Fruit fly (Drosophila melanogaster): Measurements from ENCODE around the gene skd.

Gene skd

dm6 chr3L:20950136-20950499, 77.1 kb downstream of the skd start (continued):
- TF ChIP-seq Dref (GFP tag; IDR thresholded peaks at IDR 0.05) (no peak), D (optimal IDR thresholded peaks at IDR 0.05) (no peak), D (GFP tag; optimal IDR thresholded peaks at IDR 0.05) (peak; percentile 81), C15 (GFP tag; IDR thresholded peaks at IDR 0.05) (no peak), CG11247 (GFP tag; IDR thresholded peaks at IDR 0.05) (no peak), zfh1 (GFP tag; IDR thresholded peaks at IDR 0.05) (peak; percentile 66), Dad (GFP tag; optimal IDR thresholded peaks at IDR 0.05) (no peak), slou (GFP tag; optimal IDR thresholded peaks at IDR 0.05) (no peak), CG7786 (GFP tag; optimal IDR thresholded peaks at IDR 0.05) (no peak), otp (GFP tag; IDR thresholded peaks at IDR 0.05) (no peak), CG3838 (GFP tag; optimal IDR thresholded peaks at IDR 0.05) (no peak), z (GFP tag; IDR thresholded peaks at IDR 0.05) (no peak), ara (GFP tag; IDR thresholded peaks at IDR 0.05) (no peak), Doc3 (GFP tag; IDR thresholded peaks at IDR 0.05; ENCODE audit: partially characterized antibody) (no peak), stwl (tag; optimal IDR thresholded peaks at IDR 0.05) (no peak), trh (GFP tag; optimal IDR thresholded peaks at IDR 0.05) (no peak), Ada2b (GFP tag; IDR thresholded peaks at IDR 0.05) (no peak; the same call in 1 of the 2 replicates), bsh (GFP tag; optimal IDR thresholded peaks at IDR 0.05) (peak; percentile 88 to 91), Nf-YA (GFP tag; IDR thresholded peaks at IDR 0.05) (no peak), CG18599 (GFP tag; optimal IDR thresholded peaks at IDR 0.05) (peak; percentile 27), GATAe (GFP tag; conservative IDR thresholded peaks at IDR 0.05) (no peak), cad (GFP tag; optimal IDR thresholded peaks at IDR 0.05) (no peak), Mes4 (GFP tag; optimal IDR thresholded peaks at IDR 0.05) (no peak), disco-r (GFP tag; optimal IDR thresholded peaks at IDR 0.05) (no peak), CG4282 (GFP tag; optimal IDR thresholded peaks at IDR 0.05) (no peak), CG1792 (GFP tag; optimal IDR thresholded peaks at IDR 0.05) (peak; percentile 29), CG11560 (tag; IDR thresholded peaks at IDR 0.05) (no peak), Bgb (GFP tag; IDR thresholded peaks at IDR 0.05; ENCODE audit: partially characterized antibody) (no peak), CG4617 (GFP tag; optimal IDR thresholded peaks at IDR 0.05; ENCODE audit: borderline replicate concordance) (no peak), CG30403 (GFP tag; optimal IDR thresholded peaks at IDR 0.05) (peak; percentile 63), MBD-R2 (GFP tag; IDR thresholded peaks at IDR 0.05) (no peak), gt (GFP tag; IDR thresholded peaks at IDR 0.05) (no peak), crc (GFP tag; optimal IDR thresholded peaks at IDR 0.05) (no peak), slp2 (GFP tag; optimal IDR thresholded peaks at IDR 0.05) (peak; percentile 61), corto (GFP tag; optimal IDR thresholded peaks at IDR 0.05) (peak; percentile 81), CG2116 (GFP tag; optimal IDR thresholded peaks at IDR 0.05) (no peak), chif (GFP tag; optimal IDR thresholded peaks at IDR 0.05) (peak; percentile 45 to 53), CG2875 (GFP tag; optimal IDR thresholded peaks at IDR 0.05) (peak; percentile 58), CG12769 (tag; optimal IDR thresholded peaks at IDR 0.05) (no peak), CG6272 (GFP tag; IDR thresholded peaks at IDR 0.05) (no peak), CG1603 (tag; optimal IDR thresholded peaks at IDR 0.05) (peak; percentile 29), eyg (GFP tag; optimal IDR thresholded peaks at IDR 0.05) (no peak), zen2 (GFP tag; IDR thresholded peaks at IDR 0.05; ENCODE audit: partially characterized antibody) (no peak), Hmx (GFP tag; optimal IDR thresholded peaks at IDR 0.05) (no peak), ato (GFP tag; IDR thresholded peaks at IDR 0.05; ENCODE audit: partially characterized antibody) (no peak), kay (GFP tag; optimal IDR thresholded peaks at IDR 0.05) (peak; percentile 2), Adf1 (GFP tag; IDR thresholded peaks at IDR 0.05) (no peak), CG16779 (GFP tag; IDR thresholded peaks at IDR 0.05) (no peak), Fer2 (tag; optimal IDR thresholded peaks at IDR 0.05) (no peak), CG34224 (GFP tag; IDR thresholded peaks at IDR 0.05; ENCODE audit: partially characterized antibody) (no peak), CG8359 (GFP tag; optimal IDR thresholded peaks at IDR 0.05; ENCODE audit: borderline replicate concordance) (no peak), ab (GFP tag; optimal IDR thresholded peaks at IDR 0.05) (no peak), CG12236 (GFP tag; optimal IDR thresholded peaks at IDR 0.05) (no peak)
